Worm (Caenorhabditis elegans) whole organism, L4 larva: ENCODE data around the gene F18F11.4.
A peak's percentile ranks its signal among the peaks of the same experiment; 100 is the strongest.

Experiments used
- F37D6.2 ChIP-seq: sonication (generic microtip); optimal IDR thresholded peaks from 2 replicates; lab custom pipeline; 2016; ENCODE audit warnings: mild to moderate bottlenecking, missing genetic modification characterization, missing compliant biosample characterization
- F49E8.2 ChIP-seq: sonication (generic microtip); optimal IDR thresholded peaks from 2 replicates; lab custom pipeline; 2016; ENCODE audit warnings: missing compliant biosample characterization, mild to moderate bottlenecking, missing genetic modification characterization, borderline replicate concordance
- T26A8.4 ChIP-seq: fragments of 200-800 bp; sonication (Bioruptor generic); IDR thresholded peaks from 2 replicates; pipeline ENCODE4 v1.3.6; 2022; ENCODE audit warnings: missing genetic modification characterization, missing compliant biosample characterization
- Y105C5A.15 ChIP-seq: fragments of 200-800 bp; sonication (Bioruptor generic); IDR thresholded peaks from 2 replicates; pipeline ENCODE4 v1.3.6; 2022; ENCODE audit warnings: missing genetic modification characterization, missing compliant biosample characterization
- Y5F2A.4 ChIP-seq: fragments of 200-800 bp; sonication (Bioruptor generic); optimal IDR thresholded peaks from 2 replicates; lab custom pipeline; 2018; ENCODE audit warnings: mild to moderate bottlenecking, missing genetic modification characterization, missing compliant biosample characterization
- ZK337.2 ChIP-seq: fragments of 200-800 bp; sonication (Bioruptor generic); IDR thresholded peaks from 2 replicates; pipeline ENCODE4 v1.3.6; 2022; ENCODE audit warnings: missing genetic modification reagents, missing genetic modification characterization, missing compliant biosample characterization
- aly-2 ChIP-seq: sonication (generic microtip); optimal IDR thresholded peaks from 2 replicates; lab custom pipeline; 2018; ENCODE audit warnings: missing biosample characterization, missing genetic modification characterization
- ama-1 ChIP-seq: fragments of 150-350 bp; optimal IDR thresholded peaks from 2 replicates; lab custom pipeline; 2014; ENCODE audit warnings: inconsistent platforms, mixed read lengths
- attf-4 ChIP-seq: sonication (generic microtip); optimal IDR thresholded peaks from 3 replicates; lab custom pipeline; 2017; ENCODE audit warnings: missing biosample characterization, missing genetic modification characterization
- ceh-20 ChIP-seq: fragments of 200-800 bp; sonication (Bioruptor generic); IDR thresholded peaks from 2 replicates; pipeline ENCODE4 v1.3.6; 2022; ENCODE audit warnings: missing genetic modification reagents, missing genetic modification characterization, missing compliant biosample characterization
- ceh-32 ChIP-seq: sonication (generic microtip); optimal IDR thresholded peaks from 2 replicates; lab custom pipeline; 2016; ENCODE audit warnings: mild to moderate bottlenecking, missing genetic modification characterization, missing compliant biosample characterization; ENCODE audit not compliant: poor library complexity
- cey-2 ChIP-seq: sonication (generic microtip); optimal IDR thresholded peaks from 3 replicates; lab custom pipeline; 2017; ENCODE audit warnings: missing genetic modification characterization, mild to moderate bottlenecking, missing compliant biosample characterization, antibody characterized with exemption, borderline replicate concordance; ENCODE audit not compliant: insufficient read depth
- daf-12 ChIP-seq: fragments of 150-350 bp; optimal IDR thresholded peaks from 2 replicates; lab custom pipeline; 2014; ENCODE audit warnings: missing biosample characterization, missing genetic modification reagents, missing genetic modification characterization
- dmd-8 ChIP-seq: fragments of 200-800 bp; sonication (Bioruptor generic); IDR thresholded peaks from 2 replicates; pipeline ENCODE4 v1.3.6; 2022; ENCODE audit warnings: missing genetic modification characterization, missing compliant biosample characterization
- duxl-1 ChIP-seq: sonication (generic microtip); optimal IDR thresholded peaks from 2 replicates; lab custom pipeline; 2016; ENCODE audit warnings: mild to moderate bottlenecking, missing genetic modification characterization, moderate library complexity, missing compliant biosample characterization; ENCODE audit not compliant: poor library complexity
- egl-27 ChIP-seq: sonication (generic microtip); optimal IDR thresholded peaks from 3 replicates; lab custom pipeline; 2017; ENCODE audit warnings: missing biosample characterization, missing genetic modification reagents, missing genetic modification characterization
- fkh-10 ChIP-seq: fragments of 150-350 bp; optimal IDR thresholded peaks from 2 replicates; lab custom pipeline; 2014; ENCODE audit warnings: missing biosample characterization, missing genetic modification reagents, missing genetic modification characterization
- gei-8 ChIP-seq: fragments of 200-800 bp; sonication (Bioruptor generic); optimal IDR thresholded peaks from 2 replicates; lab custom pipeline; 2018; ENCODE audit warnings: mild to moderate bottlenecking, missing genetic modification characterization, missing compliant biosample characterization
- lim-7 ChIP-seq: fragments of 200-800 bp; sonication (Bioruptor generic); IDR thresholded peaks from 2 replicates; pipeline ENCODE4 v1.3.6; 2022; ENCODE audit warnings: missing genetic modification characterization, missing compliant biosample characterization
- lin-1 ChIP-seq: fragments of 200-800 bp; sonication (Bioruptor generic); IDR thresholded peaks from 2 replicates; pipeline ENCODE4 v1.3.6; 2022; ENCODE audit warnings: missing genetic modification reagents, missing genetic modification characterization, missing compliant biosample characterization
- lin-13 ChIP-seq: fragments of 150-350 bp; optimal IDR thresholded peaks from 2 replicates; lab custom pipeline; 2014; ENCODE audit warnings: missing biosample characterization, missing genetic modification reagents, missing genetic modification characterization
- lin-15B ChIP-seq: fragments of 150-350 bp; sonication (generic microtip); optimal IDR thresholded peaks from 3 replicates; lab custom pipeline; 2014; ENCODE audit warnings: missing biosample characterization, missing genetic modification characterization
- lin-29 ChIP-seq: fragments of 200-800 bp; sonication (Bioruptor generic); IDR thresholded peaks from 2 replicates; pipeline ENCODE4 v1.3.6; 2022; ENCODE audit warnings: missing genetic modification reagents, missing genetic modification characterization, missing compliant biosample characterization
- lin-39 ChIP-seq: fragments of 150-350 bp; optimal IDR thresholded peaks from 2 replicates; lab custom pipeline; 2014; ENCODE audit warnings: missing biosample characterization, missing genetic modification reagents, missing genetic modification characterization
- madf-5 ChIP-seq, 2 experiments: fragments of 200-800 bp; sonication (Bioruptor generic); IDR thresholded peaks; 2 replicates each; pipeline ENCODE4 v1.3.6; 2022; ENCODE audit warnings: missing compliant biosample characterization in 2 of 2, missing genetic modification characterization in 2 of 2
- madf-9 ChIP-seq: fragments of 200-800 bp; sonication (Bioruptor generic); conservative IDR thresholded peaks from 2 replicates; pipeline ENCODE4 v1.3.6; 2022; ENCODE audit warnings: missing genetic modification reagents, missing genetic modification characterization, missing compliant biosample characterization
- mes-2 ChIP-seq: sonication (generic microtip); optimal IDR thresholded peaks from 2 replicates; lab custom pipeline; 2016; ENCODE audit warnings: missing genotype, mild to moderate bottlenecking, missing genetic modification characterization, missing compliant biosample characterization; ENCODE audit not compliant: poor library complexity, severe bottlenecking
- mxl-2 ChIP-seq: fragments of 200-800 bp; sonication (Bioruptor generic); conservative IDR thresholded peaks from 2 replicates; pipeline ENCODE4 v1.3.6; 2022; ENCODE audit warnings: missing genetic modification reagents, missing genetic modification characterization, missing compliant biosample characterization
- mxl-3 ChIP-seq: fragments of 200-800 bp; sonication (Bioruptor generic); optimal IDR thresholded peaks from 2 replicates; lab custom pipeline; 2018; ENCODE audit warnings: mild to moderate bottlenecking, missing genetic modification characterization, missing compliant biosample characterization
- nhr-10 ChIP-seq: fragments of 150-350 bp; optimal IDR thresholded peaks from 2 replicates; lab custom pipeline; 2014; ENCODE audit warnings: missing biosample characterization, missing genetic modification characterization
- nhr-102 ChIP-seq: sonication (generic microtip); optimal IDR thresholded peaks from 2 replicates; lab custom pipeline; 2016; ENCODE audit warnings: mild to moderate bottlenecking, missing genetic modification characterization, moderate library complexity, missing compliant biosample characterization
- nhr-111 ChIP-seq: fragments of 200-800 bp; sonication (Bioruptor generic); optimal IDR thresholded peaks from 2 replicates; lab custom pipeline; 2018; ENCODE audit warnings: mild to moderate bottlenecking, missing genetic modification characterization, missing compliant biosample characterization
- nhr-237 ChIP-seq: sonication (generic microtip); optimal IDR thresholded peaks from 2 replicates; lab custom pipeline; 2017; ENCODE audit warnings: missing biosample characterization, missing genetic modification characterization
- nhr-25 ChIP-seq: sonication (generic microtip); optimal IDR thresholded peaks from 2 replicates; lab custom pipeline; 2017; ENCODE audit warnings: missing genetic modification characterization, mild to moderate bottlenecking, missing compliant biosample characterization, antibody characterized with exemption, moderate library complexity, borderline replicate concordance; ENCODE audit not compliant: insufficient read depth
- nhr-41 ChIP-seq: fragments of 200-800 bp; sonication (Bioruptor generic); IDR thresholded peaks from 2 replicates; pipeline ENCODE4 v1.3.6; 2022; ENCODE audit warnings: missing genetic modification reagents, missing genetic modification characterization, missing compliant biosample characterization
- nhr-48 ChIP-seq: sonication (generic microtip); optimal IDR thresholded peaks from 2 replicates; lab custom pipeline; 2016; ENCODE audit warnings: mild to moderate bottlenecking, missing genetic modification characterization, missing compliant biosample characterization
- nhr-6 ChIP-seq: fragments of 150-350 bp; optimal IDR thresholded peaks from 2 replicates; lab custom pipeline; 2014; ENCODE audit warnings: missing biosample characterization, missing genetic modification characterization
- nhr-77 ChIP-seq: fragments of 150-350 bp; optimal IDR thresholded peaks from 2 replicates; lab custom pipeline; 2014; ENCODE audit warnings: missing biosample characterization, missing genetic modification characterization
- php-3 ChIP-seq: fragments of 200-800 bp; sonication (Bioruptor generic); IDR thresholded peaks from 2 replicates; pipeline ENCODE4 v1.3.6; 2022; ENCODE audit warnings: missing genetic modification reagents, missing genetic modification characterization, missing compliant biosample characterization
- pqm-1 ChIP-seq: sonication (generic microtip); optimal IDR thresholded peaks from 2 replicates; lab custom pipeline; 2017; ENCODE audit warnings: missing biosample characterization, missing genetic modification characterization
- sdz-12 ChIP-seq: fragments of 200-800 bp; sonication (Bioruptor generic); optimal IDR thresholded peaks from 2 replicates; lab custom pipeline; 2018; ENCODE audit warnings: mild to moderate bottlenecking, missing genetic modification characterization, missing compliant biosample characterization
- set-16 ChIP-seq: fragments of 200-800 bp; sonication (Bioruptor generic); IDR thresholded peaks from 2 replicates; pipeline ENCODE4 v1.3.6; 2022; ENCODE audit warnings: missing genetic modification reagents, missing genetic modification characterization, missing compliant biosample characterization
- skn-1 ChIP-seq: fragments of 150-350 bp; optimal IDR thresholded peaks from 2 replicates; lab custom pipeline; 2014; ENCODE audit warnings: missing biosample characterization, missing genetic modification characterization
- tag-97 ChIP-seq: fragments of 200-800 bp; sonication (Bioruptor generic); IDR thresholded peaks from 2 replicates; pipeline ENCODE4 v1.3.6; 2022; ENCODE audit warnings: missing genetic modification characterization, missing compliant biosample characterization
- tra-1 ChIP-seq: fragments of 200-800 bp; sonication (Bioruptor generic); IDR thresholded peaks from 2 replicates; pipeline ENCODE4 v1.3.6; 2022; ENCODE audit warnings: missing genetic modification reagents, missing genetic modification characterization, missing compliant biosample characterization
- unc-130 ChIP-seq: sonication (generic microtip); optimal IDR thresholded peaks from 2 replicates; lab custom pipeline; 2016; ENCODE audit warnings: missing genetic modification reagents, missing genetic modification characterization, missing compliant biosample characterization
- unc-62 ChIP-seq, 3 experiments: fragments of 150-350 bp in 1 of 3; sonication (generic microtip); optimal IDR thresholded peaks in 2 of 3; peaks in 1 of 3; 1 replicate in 1 of 3; 2 replicates in 2 of 3; lab custom pipeline; 2014 to 2017; ENCODE audit warnings: missing biosample characterization in 3 of 3, missing genetic modification characterization in 3 of 3, missing genetic modification reagents in 3 of 3, missing genotype in 1 of 3
- vab-7 ChIP-seq: fragments of 200-800 bp; sonication (Bioruptor generic); IDR thresholded peaks from 2 replicates; pipeline ENCODE4 v1.3.6; 2022; ENCODE audit warnings: missing genetic modification reagents, missing genetic modification characterization, missing compliant biosample characterization
- zip-11 ChIP-seq: fragments of 200-800 bp; sonication (Bioruptor generic); IDR thresholded peaks from 2 replicates; pipeline ENCODE4 v1.3.6; 2022; ENCODE audit warnings: missing genetic modification characterization, missing compliant biosample characterization
- zip-2 ChIP-seq: fragments of 150-350 bp; optimal IDR thresholded peaks from 2 replicates; lab custom pipeline; 2014; ENCODE audit warnings: missing biosample characterization, missing genetic modification characterization

The F18F11.4 gene

DNA sequence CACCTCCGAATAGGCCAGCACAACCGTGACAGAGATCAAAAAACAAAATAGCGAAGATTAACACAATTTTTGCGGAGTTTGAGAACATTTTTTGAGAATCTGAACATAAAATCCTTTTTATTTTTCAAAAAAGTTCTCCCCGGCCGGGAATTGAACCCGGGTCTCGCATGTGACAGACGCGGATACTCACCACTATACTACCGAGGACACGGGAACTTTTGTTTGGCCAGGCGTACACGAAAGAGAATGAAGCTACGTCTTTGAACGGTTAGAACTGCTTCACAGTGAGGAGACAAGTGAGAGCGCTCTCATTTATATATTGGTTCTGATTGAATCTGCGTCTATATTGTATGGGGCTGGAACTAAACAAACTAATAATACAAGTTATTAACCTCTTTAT lies 8.1 kb upstream of the F18F11.4 start, which contains the start of gene grl-26 (continued):
- TF ChIP-seq nhr-48 (no peak), attf-4 (tag; lab: Kevin White, UChicago) (no peak), lin-13 (GFP tag; lab: Kevin White, UChicago) (no peak), set-16 (GFP tag; lab: Robert Waterston, UW) (no peak), madf-9 (GFP tag; lab: Robert Waterston, UW) (peak; percentile 74), nhr-237 (tag; lab: Kevin White, UChicago) (no peak), aly-2 (tag; lab: Kevin White, UChicago) (no peak), dmd-8 (GFP tag; lab: Robert Waterston, UW) (peak; percentile 83), tag-97 (GFP tag; lab: Robert Waterston, UW) (no peak), duxl-1 (tag; lab: Kevin White, UChicago) (peak; percentile 77), nhr-6 (tag; lab: Kevin White, UChicago) (no peak), pqm-1 (no peak), nhr-25 (no peak), ZK337.2 (GFP tag; lab: Robert Waterston, UW) (0 out of 2 replicates have a peak, but pooled peaks have one; percentile 59), nhr-41 (GFP tag; lab: Robert Waterston, UW) (peak; percentile 34; the same call in 1 of the 2 replicates), ceh-32 (tag; lab: Kevin White, UChicago) (no peak), ama-1 (lab: Kevin White, UChicago) (no peak), unc-62 (GFP tag; optimal IDR thresholded peaks at IDR 0.05 in 1 of 2; lab: Kevin White, UChicago) (no peak), unc-62 (tag; optimal IDR thresholded peaks at IDR 0.05; lab: Kevin White, UChicago) (no peak), T26A8.4 (GFP tag; lab: Robert Waterston, UW) (peak; percentile 81), sdz-12 (GFP tag; lab: Kevin White, UChicago) (peak; percentile 71), daf-12 (tag; lab: Kevin White, UChicago) (no peak), lin-29 (GFP tag; lab: Robert Waterston, UW) (no peak), zip-11 (GFP tag; lab: Robert Waterston, UW) (0 out of 2 replicates have a peak, but pooled peaks have one; percentile 28), zip-2 (tag; lab: Kevin White, UChicago) (peak; percentile 53), unc-130 (GFP tag; lab: Kevin White, UChicago) (peak; percentile 69), Y5F2A.4 (GFP tag; lab: Kevin White, UChicago) (peak; percentile 24), mes-2 (tag; lab: Kevin White, UChicago) (peak; percentile 80), ceh-20 (GFP tag; lab: Robert Waterston, UW) (peak; percentile 55), skn-1 (no peak), nhr-77 (tag; lab: Kevin White, UChicago) (peak; percentile 55), php-3 (GFP tag; lab: Robert Waterston, UW) (peak; percentile 66; the same call in 1 of the 2 replicates), nhr-10 (tag; lab: Kevin White, UChicago) (no peak), lin-1 (peak; percentile 82), Y105C5A.15 (0 out of 2 replicates have a peak, but pooled peaks have one; percentile 51), F37D6.2 (tag; lab: Kevin White, UChicago) (peak; percentile 16), nhr-102 (tag; lab: Kevin White, UChicago) (peak; percentile 59), fkh-10 (GFP tag; lab: Kevin White, UChicago) (no peak), mxl-2 (GFP tag; lab: Robert Waterston, UW) (no peak), vab-7 (GFP tag; lab: Robert Waterston, UW) (peak; percentile 94), tra-1 (GFP tag; lab: Robert Waterston, UW) (peak; percentile 75), lin-15B (tag; lab: Kevin White, UChicago) (no peak), madf-5 (GFP tag; IDR thresholded peaks at IDR 0.05; lab: Robert Waterston, UW) (peak; percentile 65 to 94; a peak in 2 of 4 replicates), nhr-111 (GFP tag; lab: Kevin White, UChicago) (peak; percentile 71), egl-27 (tag; lab: Kevin White, UChicago) (no peak), lim-7 (GFP tag; lab: Robert Waterston, UW) (peak; percentile 91), mxl-3 (GFP tag; lab: Kevin White, UChicago) (peak; percentile 59), F49E8.2 (tag; lab: Kevin White, UChicago) (peak; percentile 55), lin-39 (tag; lab: Kevin White, UChicago) (no peak), gei-8 (peak; percentile 66), cey-2 (tag; lab: Kevin White, UChicago) (no peak)
